Fruit fly (Drosophila melanogaster): Measurements from ENCODE around the gene grk.

dm6 chr2L:8392298-8392697, 41.1 kb downstream of the grk start, which contains the start of gene CG42820:
- TF ChIP-seq psq (optimal IDR thresholded peaks at IDR 0.05) = no peak
- no peak for TF ChIP-seq Sin3A (optimal IDR thresholded peaks at IDR 0.05)
- no peak for TF ChIP-seq Myc (optimal IDR thresholded peaks at IDR 0.05)
- no peak for TF ChIP-seq insv (optimal IDR thresholded peaks at IDR 0.05)
- no peak for TF ChIP-seq ttk (optimal IDR thresholded peaks at IDR 0.05)
- no peak for TF ChIP-seq h (optimal IDR thresholded peaks at IDR 0.05)
